Fruit fly (Drosophila melanogaster) whole organism, embryonic: ENCODE results near the gene shams.
A peak's percentile ranks its signal among the peaks of the same experiment; 100 is the strongest.

ENCODE experiments used
- Aef1 ChIP-seq: fragments of 200-800 bp; sonication (Bioruptor generic); IDR thresholded peaks from 3 replicates; pipeline ENCODE4 v1.3.6; 2022; ENCODE audit warnings: missing biosample characterization, missing genetic modification characterization
- CG10267 ChIP-seq: fragments of 200-800 bp; sonication (Bioruptor generic); optimal IDR thresholded peaks from 2 replicates; lab custom pipeline; 2018; ENCODE audit warnings: missing biosample characterization, mild to moderate bottlenecking, missing genetic modification characterization, moderate library complexity
- CG12071 ChIP-seq: fragments of 200-800 bp; sonication (Bioruptor generic); optimal IDR thresholded peaks from 3 replicates; lab custom pipeline; 2018; ENCODE audit warnings: missing biosample characterization, mild to moderate bottlenecking, missing genetic modification characterization
- CG12659 ChIP-seq: fragments of 200-800 bp; sonication (Bioruptor generic); optimal IDR thresholded peaks from 3 replicates; lab custom pipeline; 2017; ENCODE audit warnings: mild to moderate bottlenecking, missing biosample characterization, missing genetic modification reagents, missing genetic modification characterization
- CG13123 ChIP-seq: fragments of 200-800 bp; sonication (Bioruptor generic); optimal IDR thresholded peaks from 2 replicates; lab custom pipeline; 2016; ENCODE audit warnings: missing biosample characterization, missing genetic modification characterization
- CG14965 ChIP-seq: fragments of 200-800 bp; sonication (Bioruptor generic); optimal IDR thresholded peaks from 2 replicates; lab custom pipeline; 2016; ENCODE audit warnings: missing biosample characterization, missing genetic modification characterization, borderline replicate concordance
- CG15073 ChIP-seq: fragments of 200-800 bp; sonication (Bioruptor generic); optimal IDR thresholded peaks from 2 replicates; lab custom pipeline; 2016; ENCODE audit warnings: missing biosample characterization, missing genetic modification characterization
- CG15514 ChIP-seq: fragments of 200-800 bp; sonication (Bioruptor generic); optimal IDR thresholded peaks from 3 replicates; lab custom pipeline; 2017; ENCODE audit warnings: missing biosample characterization, missing genetic modification characterization, mild to moderate bottlenecking, moderate library complexity, missing genetic modification reagents
- CG15696 ChIP-seq: fragments of 200-800 bp; sonication (Bioruptor generic); optimal IDR thresholded peaks from 2 replicates; lab custom pipeline; 2019; ENCODE audit warnings: missing biosample characterization, mild to moderate bottlenecking, missing genetic modification characterization, moderate library complexity
- CG17568 ChIP-seq: fragments of 200-800 bp; sonication (Bioruptor generic); optimal IDR thresholded peaks from 2 replicates; lab custom pipeline; 2018; ENCODE audit warnings: missing biosample characterization, mild to moderate bottlenecking, missing genetic modification characterization, moderate library complexity
- CG17912 ChIP-seq: fragments of 200-800 bp; sonication (Bioruptor generic); optimal IDR thresholded peaks from 2 replicates; lab custom pipeline; 2018; ENCODE audit warnings: missing biosample characterization, mild to moderate bottlenecking, missing genetic modification characterization
- CG18619 ChIP-seq: fragments of 200-800 bp; sonication (Bioruptor generic); optimal IDR thresholded peaks from 3 replicates; lab custom pipeline; 2017; ENCODE audit warnings: missing biosample characterization, mild to moderate bottlenecking, missing genetic modification characterization
- CG30431 ChIP-seq: fragments of 200-800 bp; sonication (Bioruptor generic); optimal IDR thresholded peaks from 2 replicates; lab custom pipeline; 2017; ENCODE audit warnings: missing biosample characterization, missing genetic modification characterization
- CG3163 ChIP-seq: fragments of 200-800 bp; sonication (Bioruptor generic); optimal IDR thresholded peaks from 3 replicates; lab custom pipeline; 2016; ENCODE audit warnings: missing biosample characterization, missing genetic modification characterization
- CG4707 ChIP-seq: fragments of 200-800 bp; sonication (Bioruptor generic); optimal IDR thresholded peaks from 2 replicates; lab custom pipeline; 2018; ENCODE audit warnings: missing biosample characterization, mild to moderate bottlenecking, missing genetic modification characterization, moderate library complexity
- CG7556 ChIP-seq: fragments of 200-800 bp; sonication (Bioruptor generic); optimal IDR thresholded peaks from 2 replicates; lab custom pipeline; 2017; ENCODE audit warnings: missing biosample characterization, mild to moderate bottlenecking, missing genetic modification characterization
- CG8388 ChIP-seq: fragments of 200-800 bp; sonication (Bioruptor generic); optimal IDR thresholded peaks from 2 replicates; lab custom pipeline; 2019; ENCODE audit warnings: missing biosample characterization, mild to moderate bottlenecking, missing genetic modification characterization, moderate library complexity
- CG8944 ChIP-seq: fragments of 200-800 bp; sonication (Bioruptor generic); optimal IDR thresholded peaks from 3 replicates; lab custom pipeline; 2016; ENCODE audit warnings: missing biosample characterization, missing genetic modification characterization
- CG9727 ChIP-seq: fragments of 200-800 bp; sonication (Bioruptor generic); optimal IDR thresholded peaks from 3 replicates; lab custom pipeline; 2017; ENCODE audit warnings: missing biosample characterization, mild to moderate bottlenecking, missing genetic modification characterization
- CHES-1-like ChIP-seq: fragments of 200-800 bp; sonication (Bioruptor generic); optimal IDR thresholded peaks from 2 replicates; lab custom pipeline; 2016; ENCODE audit warnings: missing biosample characterization, missing genetic modification characterization
- CTCF ChIP-seq: fragments of 200-800 bp; sonication (Bioruptor generic); optimal IDR thresholded peaks from 2 replicates; lab custom pipeline; 2017; ENCODE audit warnings: missing biosample characterization, mild to moderate bottlenecking, missing genetic modification characterization, moderate library complexity
- Dref ChIP-seq: fragments of 200-800 bp; sonication (Bioruptor generic); IDR thresholded peaks from 2 replicates; pipeline ENCODE4 v1.3.6; 2022; ENCODE audit warnings: missing biosample characterization, missing genetic modification characterization
- HLHmδ ChIP-seq: fragments of 200-800 bp; sonication (Bioruptor generic); optimal IDR thresholded peaks from 2 replicates; lab custom pipeline; 2018; ENCODE audit warnings: missing biosample characterization, mild to moderate bottlenecking, missing genetic modification characterization, moderate library complexity
- HmgZ ChIP-seq: fragments of 200-800 bp; sonication (Bioruptor generic); optimal IDR thresholded peaks from 2 replicates; lab custom pipeline; 2018; ENCODE audit warnings: missing biosample characterization, mild to moderate bottlenecking, missing genetic modification characterization
- Nf-YA ChIP-seq: fragments of 200-800 bp; sonication (Bioruptor generic); IDR thresholded peaks from 2 replicates; pipeline ENCODE4 v1.3.6; 2022; ENCODE audit warnings: missing biosample characterization, missing genetic modification characterization
- Ptx1 ChIP-seq: fragments of 200-800 bp; sonication (Bioruptor generic); IDR thresholded peaks from 2 replicates; pipeline ENCODE4 v1.3.6; 2022; ENCODE audit warnings: missing biosample characterization, missing genetic modification characterization
- Side ChIP-seq: fragments of 200-800 bp; sonication (Bioruptor generic); optimal IDR thresholded peaks from 2 replicates; lab custom pipeline; 2016; ENCODE audit warnings: missing biosample characterization, missing genetic modification characterization
- Xrp1 ChIP-seq: fragments of 200-800 bp; sonication (Bioruptor generic); IDR thresholded peaks from 2 replicates; pipeline ENCODE4 v1.3.6; 2022; ENCODE audit warnings: missing biosample characterization, missing genetic modification characterization
- ap ChIP-seq: fragments of 200-800 bp; sonication (Bioruptor generic); IDR thresholded peaks from 2 replicates; pipeline ENCODE4 v1.3.6; 2022; ENCODE audit warnings: missing biosample characterization, missing genetic modification characterization
- cato ChIP-seq: fragments of 200-800 bp; sonication (Bioruptor generic); optimal IDR thresholded peaks from 2 replicates; lab custom pipeline; 2016; ENCODE audit warnings: missing biosample characterization, missing genetic modification characterization, borderline replicate concordance
- ci ChIP-seq: fragments of 200-800 bp; sonication (Bioruptor generic); IDR thresholded peaks from 3 replicates; pipeline ENCODE4 v1.3.6; 2022; ENCODE audit warnings: missing biosample characterization, missing genetic modification characterization
- corto ChIP-seq: fragments of 200-800 bp; sonication (Bioruptor generic); optimal IDR thresholded peaks from 2 replicates; lab custom pipeline; 2016; ENCODE audit warnings: missing biosample characterization, mild to moderate bottlenecking, missing genetic modification characterization, moderate library complexity
- crc ChIP-seq: fragments of 200-800 bp; sonication (Bioruptor generic); optimal IDR thresholded peaks from 2 replicates; lab custom pipeline; 2016; ENCODE audit warnings: missing biosample characterization, missing genetic modification characterization
- dysf ChIP-seq: fragments of 200-800 bp; sonication (Bioruptor generic); IDR thresholded peaks from 3 replicates; pipeline ENCODE4 v1.3.6; 2022; ENCODE audit warnings: missing biosample characterization, missing genetic modification characterization
- esg ChIP-seq: fragments of 200-800 bp; sonication (Bioruptor generic); conservative IDR thresholded peaks from 2 replicates; pipeline ENCODE4 v1.3.6; 2022; ENCODE audit warnings: missing biosample characterization, missing genetic modification characterization
- exex ChIP-seq: fragments of 200-800 bp; sonication (Bioruptor generic); optimal IDR thresholded peaks from 4 replicates; lab custom pipeline; 2018; ENCODE audit warnings: missing biosample characterization, mild to moderate bottlenecking, missing genetic modification characterization, moderate library complexity
- ftz-f1 ChIP-seq: fragments of 200-800 bp; sonication (Bioruptor generic); optimal IDR thresholded peaks from 2 replicates; lab custom pipeline; 2016; ENCODE audit warnings: missing biosample characterization, missing genetic modification characterization
- gcm ChIP-seq: fragments of 200-800 bp; sonication (Bioruptor generic); optimal IDR thresholded peaks from 2 replicates; lab custom pipeline; 2019; ENCODE audit warnings: missing biosample characterization, mild to moderate bottlenecking, missing genetic modification characterization, moderate library complexity
- gro ChIP-seq: fragments of 200-800 bp; sonication (Bioruptor generic); optimal IDR thresholded peaks from 2 replicates; lab custom pipeline; 2016; ENCODE audit warnings: missing biosample characterization, missing genetic modification characterization
- hb ChIP-seq: fragments of 200-800 bp; sonication (Bioruptor generic); IDR thresholded peaks from 3 replicates; pipeline ENCODE4 v1.3.6; 2022; ENCODE audit warnings: missing biosample characterization, missing genetic modification characterization; ENCODE audit not compliant: partially characterized antibody
- mld ChIP-seq: fragments of 200-800 bp; sonication (Bioruptor generic); IDR thresholded peaks from 3 replicates; pipeline ENCODE4 v1.3.6; 2022; ENCODE audit warnings: missing biosample characterization, missing genetic modification characterization; ENCODE audit not compliant: partially characterized antibody
- nerfin-2 ChIP-seq: fragments of 200-800 bp; sonication (Bioruptor generic); IDR thresholded peaks from 2 replicates; pipeline ENCODE4 v1.3.6; 2022; ENCODE audit warnings: missing biosample characterization, missing genetic modification characterization; ENCODE audit not compliant: partially characterized antibody
- nom ChIP-seq: fragments of 200-800 bp; sonication (Bioruptor generic); optimal IDR thresholded peaks from 2 replicates; lab custom pipeline; 2017; ENCODE audit warnings: missing biosample characterization, missing genetic modification characterization, mild to moderate bottlenecking, moderate library complexity, missing genetic modification reagents
- otp ChIP-seq: fragments of 200-800 bp; sonication (Bioruptor generic); IDR thresholded peaks from 3 replicates; pipeline ENCODE4, ENCODE4 v1.3.6; 2022; ENCODE audit warnings: missing biosample characterization, missing genetic modification characterization
- pb ChIP-seq: fragments of 200-800 bp; sonication (Bioruptor generic); optimal IDR thresholded peaks from 3 replicates; lab custom pipeline; 2016; ENCODE audit warnings: missing biosample characterization, missing genetic modification characterization
- ssp ChIP-seq: fragments of 200-800 bp; sonication (Bioruptor generic); IDR thresholded peaks from 2 replicates; pipeline ENCODE4 v1.3.6; 2022; ENCODE audit warnings: missing biosample characterization, missing genetic modification characterization
- stc ChIP-seq: fragments of 200-800 bp; sonication (Bioruptor generic); IDR thresholded peaks from 2 replicates; pipeline ENCODE4 v1.3.6; 2022; ENCODE audit warnings: missing biosample characterization, missing genetic modification characterization
- tll ChIP-seq, 2 experiments: fragments of 200-800 bp in 1 of 2; fragments of >200 bp in 1 of 2; sonication (Bioruptor generic) in 1 of 2; optimal IDR thresholded peaks; 2 replicates each; lab custom pipeline; 2017 to 2019; ENCODE audit warnings: missing biosample characterization in 2 of 2, missing genetic modification characterization in 2 of 2, mild to moderate bottlenecking in 1 of 2, moderate library complexity in 1 of 2
- twi ChIP-seq: fragments of 200-800 bp; optimal IDR thresholded peaks from 2 replicates; lab custom pipeline; 2019; ENCODE audit warnings: missing biosample characterization, mild to moderate bottlenecking, missing genetic modification characterization, moderate library complexity
- tx ChIP-seq: fragments of 200-800 bp; sonication (Bioruptor generic); optimal IDR thresholded peaks from 2 replicates; lab custom pipeline; 2016; ENCODE audit warnings: missing biosample characterization, missing genetic modification characterization
- unc-4 ChIP-seq: fragments of 200-800 bp; sonication (Bioruptor generic); IDR thresholded peaks from 2 replicates; pipeline ENCODE4 v1.3.6; 2022; ENCODE audit warnings: missing biosample characterization, missing genetic modification characterization; ENCODE audit not compliant: partially characterized antibody

Gene shams

DNA sequence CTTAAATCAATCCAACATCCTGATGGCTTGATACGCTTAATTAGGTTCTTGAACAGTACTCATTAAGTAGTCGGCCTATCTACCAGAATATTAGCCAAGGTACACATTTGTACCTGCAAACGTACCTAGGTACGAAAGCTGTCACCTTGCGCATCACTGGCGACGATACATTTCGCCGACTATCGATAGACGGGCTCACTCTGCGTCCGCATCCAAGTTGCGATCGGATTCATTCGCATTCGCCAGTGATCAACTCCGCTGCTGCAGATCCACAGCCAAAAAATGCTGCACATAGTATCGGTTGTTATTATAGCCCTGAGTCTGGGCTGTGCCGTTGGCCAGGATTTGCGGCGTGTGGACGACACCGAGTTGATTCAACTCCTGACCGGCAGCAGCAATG is 26.9 kb downstream of the shams start, which contains the start of gene CG11790 (continued):
- no peak for TF ChIP-seq CG17568
- TF ChIP-seq tx (GFP tag; lab: Kevin White, UChicago): no peak
- TF ChIP-seq ftz-f1 (GFP tag; lab: Kevin White, UChicago): peak; percentile 69
- no peak for TF ChIP-seq HLHmδ
- TF ChIP-seq CG14965 (GFP tag; lab: Kevin White, UChicago): no peak
- no peak for TF ChIP-seq ap (GFP tag; lab: Robert Waterston, UW)
- TF ChIP-seq twi: no peak
- no peak for TF ChIP-seq CTCF
- peak; percentile 73 for TF ChIP-seq mld
- TF ChIP-seq CG13123: no peak
- TF ChIP-seq CG30431 (GFP tag; lab: Kevin White, UChicago): no peak
- peak; percentile 80 for TF ChIP-seq unc-4 (GFP tag; lab: Robert Waterston, UW)
- TF ChIP-seq HmgZ (tag; lab: Kevin White, UChicago): peak; percentile 46
- peak; percentile 59; the same call in 2 of the 3 replicates for TF ChIP-seq ci (GFP tag; lab: Robert Waterston, UW)
- TF ChIP-seq CG4707 (GFP tag; lab: Kevin White, UChicago): no peak
- peak; percentile 45 for TF ChIP-seq nom (GFP tag; lab: Kevin White, UChicago)
- TF ChIP-seq CG18619 (GFP tag; lab: Kevin White, UChicago): no peak
- no peak for TF ChIP-seq cato (GFP tag; lab: Kevin White, UChicago)
- TF ChIP-seq dysf (GFP tag; lab: Robert Waterston, UW): no peak
- TF ChIP-seq Xrp1 (GFP tag; lab: Robert Waterston, UW): peak; percentile 25; the same call in 1 of the 2 replicates
- no peak for TF ChIP-seq Side (GFP tag; lab: Kevin White, UChicago)
- no peak for TF ChIP-seq stc
- peak; percentile 5 for TF ChIP-seq gro (GFP tag; lab: Kevin White, UChicago)
- TF ChIP-seq otp: no peak
- TF ChIP-seq nerfin-2 (GFP tag; lab: Robert Waterston, UW): peak; percentile 59
- no peak for TF ChIP-seq Aef1
- TF ChIP-seq CG7556 (GFP tag; lab: Kevin White, UChicago): no peak
- TF ChIP-seq esg: no peak
- TF ChIP-seq corto (GFP tag; lab: Kevin White, UChicago): no peak
- TF ChIP-seq CG3163: no peak
- TF ChIP-seq CHES-1-like (GFP tag; lab: Kevin White, UChicago): no peak
- TF ChIP-seq Nf-YA (GFP tag; lab: Robert Waterston, UW): no peak
- no peak for TF ChIP-seq CG17912
- no peak for TF ChIP-seq pb
- TF ChIP-seq gcm: no peak
- TF ChIP-seq CG8944: no peak
- no peak for TF ChIP-seq CG9727 (GFP tag; lab: Kevin White, UChicago)
- peak; percentile 75 for TF ChIP-seq CG15514 (GFP tag; lab: Kevin White, UChicago)
- no peak for TF ChIP-seq Ptx1 (GFP tag; lab: Robert Waterston, UW)
- no peak for TF ChIP-seq exex
- no peak for TF ChIP-seq CG8388 (GFP tag; lab: Kevin White, UChicago)
- TF ChIP-seq ssp: no peak
- no peak for TF ChIP-seq tll (GFP tag; optimal IDR thresholded peaks at IDR 0.05; lab: Kevin White, UChicago)
- no peak for TF ChIP-seq CG15073 (GFP tag; lab: Kevin White, UChicago)
- no peak for TF ChIP-seq CG15696 (tag; lab: Kevin White, UChicago)
- TF ChIP-seq CG12071 (GFP tag; lab: Kevin White, UChicago): no peak
- no peak for TF ChIP-seq CG12659 (GFP tag; lab: Kevin White, UChicago)
- peak; percentile 80 for TF ChIP-seq Dref
- no peak for TF ChIP-seq CG10267
- no peak for TF ChIP-seq crc (GFP tag; lab: Kevin White, UChicago)
- TF ChIP-seq hb (GFP tag; lab: Robert Waterston, UW): peak; percentile 61; the same call in 2 of the 3 replicates
